Fruit fly (Drosophila melanogaster): ENCODE results near the gene CG4004.
A peak's percentile ranks its signal among the peaks of the same experiment; 100 is the strongest.

dm6 chrX:12727642-12728228 is 16.3 kb upstream of the CG4004 start:
- TF ChIP-seq CG12605 (GFP tag; IDR thresholded peaks at IDR 0.05), result no peak
- no peak for TF ChIP-seq CG15710 (tag; optimal IDR thresholded peaks at IDR 0.05)
- no peak for TF ChIP-seq CG17806 (tag; optimal IDR thresholded peaks at IDR 0.05)
- peak; percentile 11 for TF ChIP-seq CG13204 (GFP tag; optimal IDR thresholded peaks at IDR 0.05)
- TF ChIP-seq Pif1A (GFP tag; optimal IDR thresholded peaks at IDR 0.05), result no peak
- no peak for TF ChIP-seq D1 (tag; optimal IDR thresholded peaks at IDR 0.05)

Data from whole organism, pupa.